Fruit fly (Drosophila melanogaster) whole organism, embryonic: ENCODE results near the gene Sap130.

ENCODE experiments used
- Bgb ChIP-seq: fragments of 200-800 bp; sonication (Bioruptor generic); IDR thresholded peaks from 2 replicates; pipeline ENCODE4 v1.3.6; 2022; ENCODE audit warnings: missing biosample characterization, missing genetic modification characterization; ENCODE audit not compliant: partially characterized antibody
- BtbVII ChIP-seq: fragments of 200-800 bp; sonication (Bioruptor generic); optimal IDR thresholded peaks from 3 replicates; lab custom pipeline; 2017; ENCODE audit warnings: missing biosample characterization, mild to moderate bottlenecking, missing genetic modification characterization
- CG10959 ChIP-seq: fragments of 200-800 bp; sonication (Bioruptor generic); IDR thresholded peaks from 2 replicates; pipeline ENCODE4 v1.3.6; 2022; ENCODE audit warnings: missing biosample characterization, missing genetic modification characterization
- CG10979 ChIP-seq: fragments of 200-800 bp; sonication (Bioruptor generic); optimal IDR thresholded peaks from 2 replicates; lab custom pipeline; 2018; ENCODE audit warnings: missing biosample characterization, mild to moderate bottlenecking, missing genetic modification characterization, moderate library complexity
- CG12071 ChIP-seq: fragments of 200-800 bp; sonication (Bioruptor generic); optimal IDR thresholded peaks from 3 replicates; lab custom pipeline; 2018; ENCODE audit warnings: missing biosample characterization, mild to moderate bottlenecking, missing genetic modification characterization
- CG12769 ChIP-seq: fragments of 200-800 bp; sonication (Bioruptor generic); optimal IDR thresholded peaks from 2 replicates; lab custom pipeline; 2019; ENCODE audit warnings: missing biosample characterization, mild to moderate bottlenecking, missing genetic modification characterization, moderate library complexity
- CG13287 ChIP-seq: fragments of 200-800 bp; sonication (Bioruptor generic); IDR thresholded peaks from 2 replicates; pipeline ENCODE4 v1.3.6; 2022; ENCODE audit warnings: missing biosample characterization, missing genetic modification characterization; ENCODE audit not compliant: partially characterized antibody
- CG13894 ChIP-seq: fragments of 200-800 bp; sonication (Bioruptor generic); optimal IDR thresholded peaks from 3 replicates; lab custom pipeline; 2018; ENCODE audit warnings: missing biosample characterization, mild to moderate bottlenecking, missing genetic modification characterization, moderate library complexity
- CG14014 ChIP-seq: fragments of 200-800 bp; sonication (Bioruptor generic); IDR thresholded peaks from 2 replicates; pipeline ENCODE4 v1.3.6; 2022; ENCODE audit warnings: missing biosample characterization, missing genetic modification characterization
- CG14965 ChIP-seq: fragments of 200-800 bp; sonication (Bioruptor generic); optimal IDR thresholded peaks from 2 replicates; lab custom pipeline; 2016; ENCODE audit warnings: missing biosample characterization, missing genetic modification characterization, borderline replicate concordance
- CG16863 ChIP-seq: fragments of 200-800 bp; sonication (Bioruptor generic); optimal IDR thresholded peaks from 3 replicates; lab custom pipeline; 2016; ENCODE audit warnings: missing biosample characterization, missing genetic modification characterization
- CG17568 ChIP-seq: fragments of 200-800 bp; sonication (Bioruptor generic); optimal IDR thresholded peaks from 2 replicates; lab custom pipeline; 2018; ENCODE audit warnings: missing biosample characterization, mild to moderate bottlenecking, missing genetic modification characterization, moderate library complexity
- CG17612 ChIP-seq: fragments of 200-800 bp; sonication (Bioruptor generic); IDR thresholded peaks from 2 replicates; pipeline ENCODE4 v1.3.6; 2022; ENCODE audit warnings: missing biosample characterization, missing genetic modification characterization
- CG18599 ChIP-seq: fragments of 200-800 bp; sonication (Bioruptor generic); optimal IDR thresholded peaks from 3 replicates; lab custom pipeline; 2017; ENCODE audit warnings: missing biosample characterization, missing genetic modification characterization, mild to moderate bottlenecking, moderate library complexity, missing genetic modification reagents
- CG2199 ChIP-seq: fragments of 200-800 bp; sonication (Bioruptor generic); IDR thresholded peaks from 3 replicates; pipeline ENCODE4 v1.3.6; 2022; ENCODE audit warnings: missing biosample characterization, missing genetic modification characterization
- CG2678 ChIP-seq: fragments of 200-800 bp; sonication (Bioruptor generic); optimal IDR thresholded peaks from 3 replicates; lab custom pipeline; 2019; ENCODE audit warnings: missing biosample characterization, mild to moderate bottlenecking, missing genetic modification characterization, moderate library complexity
- CG32767 ChIP-seq: fragments of 200-800 bp; sonication (Bioruptor generic); IDR thresholded peaks from 2 replicates; pipeline ENCODE4 v1.3.6; 2022; ENCODE audit warnings: missing biosample characterization, missing genetic modification characterization
- CG5180 ChIP-seq: fragments of 200-800 bp; sonication (Bioruptor generic); optimal IDR thresholded peaks from 3 replicates; lab custom pipeline; 2017; ENCODE audit warnings: missing biosample characterization, missing genetic modification characterization, mild to moderate bottlenecking, moderate library complexity, missing genetic modification reagents
- CTCF ChIP-seq: fragments of 200-800 bp; sonication (Bioruptor generic); optimal IDR thresholded peaks from 2 replicates; lab custom pipeline; 2017; ENCODE audit warnings: missing biosample characterization, mild to moderate bottlenecking, missing genetic modification characterization, moderate library complexity
- Dbx ChIP-seq: fragments of 200-800 bp; sonication (Bioruptor generic); IDR thresholded peaks from 3 replicates; pipeline ENCODE4 v1.3.6; 2022; ENCODE audit warnings: missing biosample characterization, missing genetic modification characterization
- ERR ChIP-seq: fragments of 200-800 bp; sonication (Bioruptor generic); optimal IDR thresholded peaks from 2 replicates; lab custom pipeline; 2016; ENCODE audit warnings: missing biosample characterization, missing genetic modification characterization
- Eip74EF ChIP-seq, 2 experiments: fragments of 200-800 bp in 1 of 2; fragments of >200 bp in 1 of 2; sonication (Bioruptor generic) in 1 of 2; optimal IDR thresholded peaks; 2 replicates each; lab custom pipeline; 2017 to 2019; ENCODE audit warnings: missing biosample characterization in 2 of 2, missing genetic modification characterization in 2 of 2, mild to moderate bottlenecking in 1 of 2, moderate library complexity in 1 of 2
- Hey ChIP-seq: fragments of 200-800 bp; sonication (Bioruptor generic); optimal IDR thresholded peaks from 3 replicates; lab custom pipeline; 2018; ENCODE audit warnings: missing biosample characterization, mild to moderate bottlenecking, missing genetic modification characterization
- Hr3 ChIP-seq: fragments of 200-800 bp; sonication (Bioruptor generic); optimal IDR thresholded peaks from 3 replicates; lab custom pipeline; 2016; ENCODE audit warnings: missing biosample characterization, missing genetic modification characterization
- Hr78 ChIP-seq, 2 experiments: fragments of 200-800 bp in 1 of 2; fragments of >200 bp in 1 of 2; sonication (Bioruptor generic) in 1 of 2; optimal IDR thresholded peaks; 2 replicates each; lab custom pipeline; 2017 to 2019; ENCODE audit warnings: missing biosample characterization in 2 of 2, missing genetic modification characterization in 2 of 2, mild to moderate bottlenecking in 1 of 2, moderate library complexity in 1 of 2
- Lpt ChIP-seq: fragments of >200 bp; optimal IDR thresholded peaks from 2 replicates; lab custom pipeline; 2018; ENCODE audit warnings: missing biosample characterization, missing genetic modification characterization
- Med ChIP-seq: fragments of 200-800 bp; sonication (Bioruptor generic); peaks from one replicate; lab custom pipeline; 2016; ENCODE audit warnings: missing biosample characterization, missing genetic modification characterization, mild to moderate bottlenecking, inconsistent platforms, moderate library complexity
- Nf-YA ChIP-seq: fragments of 200-800 bp; sonication (Bioruptor generic); IDR thresholded peaks from 2 replicates; pipeline ENCODE4 v1.3.6; 2022; ENCODE audit warnings: missing biosample characterization, missing genetic modification characterization
- Rfx ChIP-seq: fragments of 200-800 bp; sonication (Bioruptor generic); IDR thresholded peaks from 2 replicates; pipeline ENCODE4 v1.3.6; 2022; ENCODE audit warnings: missing biosample characterization, missing genetic modification characterization
- Sox100B ChIP-seq: fragments of 200-800 bp; sonication (Bioruptor generic); optimal IDR thresholded peaks from 3 replicates; lab custom pipeline; 2018; ENCODE audit warnings: missing biosample characterization, mild to moderate bottlenecking, missing genetic modification characterization
- Xrp1 ChIP-seq: fragments of 200-800 bp; sonication (Bioruptor generic); IDR thresholded peaks from 2 replicates; pipeline ENCODE4 v1.3.6; 2022; ENCODE audit warnings: missing biosample characterization, missing genetic modification characterization
- ab ChIP-seq: fragments of 200-800 bp; sonication (Bioruptor generic); optimal IDR thresholded peaks from 2 replicates; lab custom pipeline; 2016; ENCODE audit warnings: missing biosample characterization, missing genetic modification characterization
- abd-A ChIP-seq: fragments of 200-800 bp; sonication (Bioruptor generic); optimal IDR thresholded peaks from 3 replicates; lab custom pipeline; 2019; ENCODE audit warnings: missing biosample characterization, mild to moderate bottlenecking, missing genetic modification characterization, moderate library complexity
- bigmax ChIP-seq: fragments of 200-800 bp; sonication (Bioruptor generic); optimal IDR thresholded peaks from 2 replicates; lab custom pipeline; 2018; ENCODE audit warnings: missing biosample characterization, mild to moderate bottlenecking, missing genetic modification characterization
- ci ChIP-seq: fragments of 200-800 bp; sonication (Bioruptor generic); IDR thresholded peaks from 3 replicates; pipeline ENCODE4 v1.3.6; 2022; ENCODE audit warnings: missing biosample characterization, missing genetic modification characterization
- crol ChIP-seq: fragments of 200-800 bp; sonication (Bioruptor generic); IDR thresholded peaks from 2 replicates; pipeline ENCODE4 v1.3.6; 2022; ENCODE audit warnings: missing biosample characterization, missing genetic modification characterization
- exex ChIP-seq: fragments of 200-800 bp; sonication (Bioruptor generic); optimal IDR thresholded peaks from 4 replicates; lab custom pipeline; 2018; ENCODE audit warnings: missing biosample characterization, mild to moderate bottlenecking, missing genetic modification characterization, moderate library complexity
- eyg ChIP-seq: fragments of 200-800 bp; sonication (Bioruptor generic); optimal IDR thresholded peaks from 3 replicates; lab custom pipeline; 2016; ENCODE audit warnings: missing biosample characterization, missing genetic modification characterization
- hth ChIP-seq: fragments of >200 bp; optimal IDR thresholded peaks from 2 replicates; lab custom pipeline; 2017; ENCODE audit warnings: inconsistent platforms
- kah ChIP-seq: fragments of 200-800 bp; sonication (Bioruptor generic); optimal IDR thresholded peaks from 2 replicates; lab custom pipeline; 2018; ENCODE audit warnings: missing biosample characterization, mild to moderate bottlenecking, missing genetic modification characterization
- kni ChIP-seq: fragments of 200-800 bp; sonication (Bioruptor generic); optimal IDR thresholded peaks from 3 replicates; lab custom pipeline; 2017; ENCODE audit warnings: mild to moderate bottlenecking, missing biosample characterization, missing genetic modification reagents, missing genetic modification characterization
- lab ChIP-seq: fragments of 200-800 bp; sonication (Bioruptor generic); optimal IDR thresholded peaks from 3 replicates; lab custom pipeline; 2017; ENCODE audit warnings: missing biosample characterization, missing genetic modification characterization, mild to moderate bottlenecking, moderate library complexity, missing genetic modification reagents
- mirr ChIP-seq: fragments of 200-800 bp; sonication (Bioruptor generic); optimal IDR thresholded peaks from 3 replicates; lab custom pipeline; 2018; ENCODE audit warnings: missing biosample characterization, mild to moderate bottlenecking, missing genetic modification characterization
- oc ChIP-seq: fragments of 200-800 bp; sonication (Bioruptor generic); optimal IDR thresholded peaks from 2 replicates; lab custom pipeline; 2018; ENCODE audit warnings: missing biosample characterization, mild to moderate bottlenecking, missing genetic modification characterization, moderate library complexity
- rib ChIP-seq: fragments of 200-800 bp; sonication (Bioruptor generic); IDR thresholded peaks from 2 replicates; pipeline ENCODE4 v1.3.6; 2022; ENCODE audit warnings: missing biosample characterization, missing genetic modification characterization
- seq ChIP-seq: fragments of 200-800 bp; sonication (Bioruptor generic); IDR thresholded peaks from 2 replicates; pipeline ENCODE4 v1.3.6; 2022; ENCODE audit warnings: missing biosample characterization, missing genetic modification characterization
- sug ChIP-seq: fragments of 200-800 bp; optimal IDR thresholded peaks from 2 replicates; lab custom pipeline; 2019; ENCODE audit warnings: missing biosample characterization, mild to moderate bottlenecking, missing genetic modification characterization, moderate library complexity
- tgo ChIP-seq: fragments of 200-800 bp; sonication (Bioruptor generic); IDR thresholded peaks from 3 replicates; pipeline ENCODE4 v1.3.6; 2022; ENCODE audit warnings: missing biosample characterization, missing genetic modification characterization
- zfh2 ChIP-seq: fragments of 200-800 bp; sonication (Bioruptor generic); optimal IDR thresholded peaks from 2 replicates; lab custom pipeline; 2016; ENCODE audit warnings: missing biosample characterization, missing genetic modification characterization

Sap130 gene

dm6 chr3L:12833864-12834525 lies 28.3 kb downstream of the Sap130 start (continued):
- TF ChIP-seq Bgb (GFP tag; lab: Robert Waterston, UW): peak; percentile 46
- TF ChIP-seq CG17568 (GFP tag; lab: Kevin White, UChicago): no peak
- peak in 1 of 2 experiments; percentile 82 for TF ChIP-seq Hr78 (GFP tag; optimal IDR thresholded peaks at IDR 0.05; lab: Kevin White, UChicago)
- TF ChIP-seq CG14965 (GFP tag; lab: Kevin White, UChicago): no peak
- peak; percentile 95 for TF ChIP-seq CG32767 (GFP tag; lab: Robert Waterston, UW)
- peak; percentile 54; the same call in 1 of the 2 replicates for TF ChIP-seq crol (GFP tag; lab: Robert Waterston, UW)
- TF ChIP-seq CG16863: no peak
- TF ChIP-seq Med (GFP tag; lab: Kevin White, UChicago): peak; percentile 73
- TF ChIP-seq Hey (tag; lab: Kevin White, UChicago): peak; percentile 58
- TF ChIP-seq seq (GFP tag; lab: Robert Waterston, UW): peak; percentile 27; the same call in 1 of the 2 replicates
- peak; percentile 23 for TF ChIP-seq ERR
- peak; percentile 27; the same call in 1 of the 2 replicates for TF ChIP-seq CG13287 (GFP tag; lab: Robert Waterston, UW)
- no peak for TF ChIP-seq CG2678 (tag; lab: Kevin White, UChicago)
- TF ChIP-seq eyg (GFP tag; lab: Kevin White, UChicago): no peak
- peak; percentile 51 for TF ChIP-seq rib (GFP tag; lab: Robert Waterston, UW)
- peak; percentile 75 for TF ChIP-seq mirr (GFP tag; lab: Kevin White, UChicago)
- TF ChIP-seq Hr3 (GFP tag; lab: Kevin White, UChicago): no peak
- 0 out of 2 replicates have a peak, but pooled peaks have one; percentile 12 for TF ChIP-seq Xrp1 (GFP tag; lab: Robert Waterston, UW)
- no peak for TF ChIP-seq Eip74EF (GFP tag; optimal IDR thresholded peaks at IDR 0.05; lab: Kevin White, UChicago)
- no peak for TF ChIP-seq CG10979
- TF ChIP-seq CG14014 (GFP tag; lab: Robert Waterston, UW): no peak
- TF ChIP-seq CG2199 (GFP tag; lab: Robert Waterston, UW): 0 out of 3 replicates have a peak, but pooled peaks have one; percentile 70
- TF ChIP-seq oc (tag; lab: Kevin White, UChicago): peak; percentile 38
- no peak for TF ChIP-seq ab
- TF ChIP-seq zfh2 (GFP tag; lab: Kevin White, UChicago): no peak
- peak; percentile 60 for TF ChIP-seq BtbVII
- TF ChIP-seq kah (GFP tag; lab: Kevin White, UChicago): no peak
- TF ChIP-seq Rfx (GFP tag; lab: Robert Waterston, UW): 0 out of 2 replicates have a peak, but pooled peaks have one; percentile 32
- TF ChIP-seq Sox100B (GFP tag; lab: Kevin White, UChicago): peak; percentile 16
- TF ChIP-seq CG12769 (tag; lab: Kevin White, UChicago): peak; percentile 14
- TF ChIP-seq CG12071 (GFP tag; lab: Kevin White, UChicago): peak; percentile 29
- TF ChIP-seq ci (GFP tag; lab: Robert Waterston, UW): peak; percentile 57; the same call in 2 of the 3 replicates
- no peak for TF ChIP-seq hth (lab: Kevin White, UChicago)
- TF ChIP-seq CG18599: peak; percentile 33
- no peak for TF ChIP-seq Nf-YA (GFP tag; lab: Robert Waterston, UW)
- TF ChIP-seq CG17612: 0 out of 2 replicates have a peak, but pooled peaks have one; percentile 59
- TF ChIP-seq Dbx (GFP tag; lab: Robert Waterston, UW): 0 out of 3 replicates have a peak, but pooled peaks have one; percentile 38
- no peak for TF ChIP-seq Lpt (GFP tag; lab: Kevin White, UChicago)
- peak; percentile 98 for TF ChIP-seq abd-A
- no peak for TF ChIP-seq bigmax
- peak; percentile 44 for TF ChIP-seq lab
- TF ChIP-seq tgo (GFP tag; lab: Robert Waterston, UW): 0 out of 3 replicates have a peak, but pooled peaks have one; percentile 13
- TF ChIP-seq CG10959 (GFP tag; lab: Robert Waterston, UW): no peak; the same call in 1 of the 2 replicates
- peak; percentile 21 for TF ChIP-seq CTCF (GFP tag; lab: Kevin White, UChicago)
- peak; percentile 5 for TF ChIP-seq CG5180 (GFP tag; lab: Kevin White, UChicago)
- TF ChIP-seq sug (tag; lab: Kevin White, UChicago): peak; percentile 80
- peak; percentile 74 for TF ChIP-seq kni (GFP tag; lab: Kevin White, UChicago)
- TF ChIP-seq exex (tag; lab: Kevin White, UChicago): peak; percentile 15
- TF ChIP-seq CG13894 (tag; lab: Kevin White, UChicago): peak; percentile 41
